Fruit fly (Drosophila melanogaster) whole organism, pupa: Measurements from ENCODE around the gene CG33932.

Source experiments
- CG10348 ChIP-seq: fragments of 200-800 bp; sonication (Bioruptor generic); IDR thresholded peaks from 2 replicates; pipeline ENCODE4 v1.3.6; 2022; ENCODE audit warnings: missing biosample characterization, missing genetic modification characterization
- CG12605 ChIP-seq: fragments of 200-800 bp; sonication (Bioruptor generic); IDR thresholded peaks from 2 replicates; pipeline ENCODE4 v1.3.6; 2022; ENCODE audit warnings: missing biosample characterization, missing genetic modification characterization
- CG13204 ChIP-seq: fragments of 200-800 bp; sonication (Bioruptor generic); optimal IDR thresholded peaks from 2 replicates; lab custom pipeline; 2018; ENCODE audit warnings: missing biosample characterization, mild to moderate bottlenecking, missing genetic modification characterization, moderate library complexity
- CG14655 ChIP-seq: fragments of 200-800 bp; sonication (Bioruptor generic); optimal IDR thresholded peaks from 3 replicates; lab custom pipeline; 2017; ENCODE audit warnings: mild to moderate bottlenecking, missing biosample characterization, missing genetic modification reagents, missing genetic modification characterization
- CG15710 ChIP-seq: fragments of 200-800 bp; sonication (Bioruptor generic); optimal IDR thresholded peaks from 2 replicates; lab custom pipeline; 2018; ENCODE audit warnings: missing biosample characterization, mild to moderate bottlenecking, missing genetic modification characterization, moderate library complexity
- CG17806 ChIP-seq: fragments of 200-800 bp; sonication (Bioruptor generic); optimal IDR thresholded peaks from 2 replicates; lab custom pipeline; 2018; ENCODE audit warnings: missing biosample characterization, mild to moderate bottlenecking, missing genetic modification characterization, moderate library complexity
- CG32121 ChIP-seq: fragments of 200-800 bp; sonication (Bioruptor generic); IDR thresholded peaks from 2 replicates; pipeline ENCODE4 v1.3.6; 2022; ENCODE audit warnings: missing biosample characterization, missing genetic modification characterization
- CG34367 ChIP-seq: fragments of 200-800 bp; sonication (Bioruptor generic); optimal IDR thresholded peaks from 2 replicates; lab custom pipeline; 2018; ENCODE audit warnings: missing biosample characterization, mild to moderate bottlenecking, missing genetic modification characterization
- CG4496 ChIP-seq: fragments of 200-800 bp; sonication (Bioruptor generic); IDR thresholded peaks from 3 replicates; pipeline ENCODE4 v1.3.6; 2022; ENCODE audit warnings: missing biosample characterization, missing genetic modification characterization
- CG8159 ChIP-seq: fragments of 200-800 bp; sonication (Bioruptor generic); optimal IDR thresholded peaks from 3 replicates; lab custom pipeline; 2018; ENCODE audit warnings: missing biosample characterization, mild to moderate bottlenecking, missing genetic modification characterization, moderate library complexity
- CG8301 ChIP-seq: fragments of 200-800 bp; sonication (Bioruptor generic); optimal IDR thresholded peaks from 2 replicates; lab custom pipeline; 2018; ENCODE audit warnings: missing biosample characterization, mild to moderate bottlenecking, missing genetic modification characterization
- CG9948 ChIP-seq: fragments of 200-800 bp; sonication (Bioruptor generic); optimal IDR thresholded peaks from 2 replicates; lab custom pipeline; 2018; ENCODE audit warnings: missing biosample characterization, mild to moderate bottlenecking, missing genetic modification characterization, moderate library complexity
- D1 ChIP-seq: fragments of 200-800 bp; sonication (Bioruptor generic); optimal IDR thresholded peaks from 2 replicates; lab custom pipeline; 2018; ENCODE audit warnings: missing biosample characterization, mild to moderate bottlenecking, missing genetic modification characterization, moderate library complexity
- Ets98B ChIP-seq: fragments of 200-800 bp; sonication (Bioruptor generic); IDR thresholded peaks from 2 replicates; pipeline ENCODE4 v1.3.6; 2022; ENCODE audit warnings: missing biosample characterization, missing genetic modification characterization
- Pif1A ChIP-seq: fragments of 200-800 bp; sonication (Bioruptor generic); optimal IDR thresholded peaks from 3 replicates; lab custom pipeline; 2016; ENCODE audit warnings: missing biosample characterization, missing genetic modification characterization
- Pif1B ChIP-seq: fragments of 200-800 bp; sonication (Bioruptor generic); optimal IDR thresholded peaks from 3 replicates; lab custom pipeline; 2016; ENCODE audit warnings: missing biosample characterization, missing genetic modification characterization
- Snoo ChIP-seq: fragments of 200-800 bp; sonication (Bioruptor generic); optimal IDR thresholded peaks from 3 replicates; lab custom pipeline; 2017; ENCODE audit warnings: missing biosample characterization, mild to moderate bottlenecking, missing genetic modification characterization, inconsistent platforms
- fd96Ca ChIP-seq: fragments of 200-800 bp; sonication (Bioruptor generic); IDR thresholded peaks from 3 replicates; pipeline ENCODE4 v1.3.6; 2022; ENCODE audit warnings: missing biosample characterization, missing genetic modification characterization
- gl ChIP-seq: fragments of 200-800 bp; sonication (Bioruptor generic); optimal IDR thresholded peaks from 2 replicates; lab custom pipeline; 2018; ENCODE audit warnings: missing biosample characterization, mild to moderate bottlenecking, missing genetic modification characterization
- rn ChIP-seq: fragments of 200-800 bp; sonication (Bioruptor generic); IDR thresholded peaks from 2 replicates; pipeline ENCODE4 v1.3.6; 2022; ENCODE audit warnings: missing biosample characterization, missing genetic modification characterization

Gene CG33932

dm6 chrX:19730844-19731243, 13.4 kb upstream of the CG33932 start, which contains the start of gene AP-1-2beta:
AP-1-2beta (plus strand) TSS chrX:19731004.
- TF ChIP-seq CG10348 (GFP tag; lab: Robert Waterston, UW) (no peak), gl (no peak), D1 (tag; lab: Kevin White, UChicago) (no peak), CG12605 (GFP tag; lab: Robert Waterston, UW) (no peak)

- TF ChIP-seq CG34367 (tag; lab: Kevin White, UChicago) (no peak), CG14655 (no peak), CG4496 (GFP tag; lab: Robert Waterston, UW) (no peak), rn (GFP tag; lab: Robert Waterston, UW) (no peak), CG15710 (tag; lab: Kevin White, UChicago) (no peak), D1 (tag; lab: Kevin White, UChicago) (no peak), gl (no peak), Pif1A (GFP tag; lab: Kevin White, UChicago) (no peak), fd96Ca (GFP tag; lab: Robert Waterston, UW) (no peak), CG10348 (GFP tag; lab: Robert Waterston, UW) (no peak), CG17806 (no peak), CG9948 (tag; lab: Kevin White, UChicago) (no peak), Ets98B (GFP tag; lab: Robert Waterston, UW) (no peak)
Observed at dm6 chrX:19735270-19735669, 9.0 kb upstream of the CG33932 start, which contains the start of gene CG14234. CG14234 (plus strand) TSS chrX:19735570.

dm6 chrX:19737872-19738271, 6.4 kb upstream of the CG33932 start:
- TF ChIP-seq CG17806 (no peak), Snoo (tag; lab: Kevin White, UChicago) (no peak), gl (no peak), CG8301 (tag; lab: Kevin White, UChicago) (no peak), Pif1B (GFP tag; lab: Kevin White, UChicago) (no peak), CG32121 (GFP tag; lab: Robert Waterston, UW) (no peak), CG13204 (GFP tag; lab: Kevin White, UChicago) (no peak), CG34367 (tag; lab: Kevin White, UChicago) (no peak), Ets98B (GFP tag; lab: Robert Waterston, UW) (no peak), Pif1A (GFP tag; lab: Kevin White, UChicago) (no peak), CG12605 (GFP tag; lab: Robert Waterston, UW) (no peak), CG8159 (tag; lab: Kevin White, UChicago) (no peak), CG15710 (tag; lab: Kevin White, UChicago) (no peak), fd96Ca (GFP tag; lab: Robert Waterston, UW) (no peak), CG14655 (no peak)

dm6 chrX:19745908-19746604, 1.8 kb downstream of the CG33932 start, which contains the start of gene parvin:
parvin (plus strand) TSS chrX:19746041.
- TF ChIP-seq fd96Ca (GFP tag; lab: Robert Waterston, UW) (no peak), CG9948 (tag; lab: Kevin White, UChicago) (no peak), CG4496 (GFP tag; lab: Robert Waterston, UW) (no peak)

- TF ChIP-seq Ets98B (GFP tag; lab: Robert Waterston, UW) (no peak), Pif1B (GFP tag; lab: Kevin White, UChicago) (no peak), rn (GFP tag; lab: Robert Waterston, UW) (no peak), CG4496 (GFP tag; lab: Robert Waterston, UW) (no peak), CG14655 (no peak), CG13204 (GFP tag; lab: Kevin White, UChicago) (no peak), CG9948 (tag; lab: Kevin White, UChicago) (no peak), CG12605 (GFP tag; lab: Robert Waterston, UW) (no peak), Snoo (tag; lab: Kevin White, UChicago) (no peak), CG8159 (tag; lab: Kevin White, UChicago) (no peak), CG17806 (no peak), D1 (tag; lab: Kevin White, UChicago) (no peak)
Observed at dm6 chrX:19748014-19748413, 3.8 kb downstream of the CG33932 start, which contains the start of gene Alr. Alr (plus strand) TSS chrX:19748314.

- TF ChIP-seq CG8301 (tag; lab: Kevin White, UChicago) = no peak
- no peak for TF ChIP-seq CG32121 (GFP tag; lab: Robert Waterston, UW)
- TF ChIP-seq CG17806 = no peak
- TF ChIP-seq CG10348 (GFP tag; lab: Robert Waterston, UW) = no peak
- no peak for TF ChIP-seq Snoo (tag; lab: Kevin White, UChicago)
- TF ChIP-seq CG15710 (tag; lab: Kevin White, UChicago) = no peak
- no peak for TF ChIP-seq CG9948 (tag; lab: Kevin White, UChicago)
- no peak for TF ChIP-seq fd96Ca (GFP tag; lab: Robert Waterston, UW)
- TF ChIP-seq Ets98B (GFP tag; lab: Robert Waterston, UW) = no peak
- TF ChIP-seq CG12605 (GFP tag; lab: Robert Waterston, UW) = no peak
- TF ChIP-seq CG34367 (tag; lab: Kevin White, UChicago) = no peak
- TF ChIP-seq gl = no peak
- no peak for TF ChIP-seq Pif1B (GFP tag; lab: Kevin White, UChicago)
Observed at dm6 chrX:19748565-19748964, 4.3 kb downstream of the CG33932 start.
